Worm (Caenorhabditis elegans) whole organism, L3 larva: ENCODE measurements around the gene oma-1.

Experiments
- ZK546.5 ChIP-seq: sonication (generic microtip); optimal IDR thresholded peaks from 2 replicates; lab custom pipeline; 2017; ENCODE audit warnings: missing biosample characterization, missing genetic modification characterization
- ama-1 ChIP-seq: fragments of 150-350 bp; optimal IDR thresholded peaks from 2 replicates; lab custom pipeline; 2018
- daf-12 ChIP-seq: fragments of 150-350 bp; optimal IDR thresholded peaks from 2 replicates; lab custom pipeline; 2014; ENCODE audit warnings: missing biosample characterization, missing genetic modification reagents, missing genetic modification characterization
- jun-1 ChIP-seq: fragments of 150-350 bp; optimal IDR thresholded peaks from 2 replicates; lab custom pipeline; 2014; ENCODE audit warnings: missing biosample characterization, missing genetic modification reagents, missing genetic modification characterization
- nhr-11 ChIP-seq: fragments of 150-350 bp; optimal IDR thresholded peaks from 2 replicates; lab custom pipeline; 2014; ENCODE audit warnings: missing biosample characterization, missing genetic modification characterization

ce11 chrIV:8853301-8853700 is 35.5 kb upstream of the oma-1 start:
- TF ChIP-seq nhr-11 (no peak), ama-1 (no peak), ZK546.5 (tag; lab: Kevin White, UChicago) (no peak), jun-1 (tag; lab: Kevin White, UChicago) (no peak), daf-12 (tag; lab: Kevin White, UChicago) (no peak)
